Worm (Caenorhabditis elegans) whole organism, midembryonic: Measurements from ENCODE around the gene spp-9.

Experiments
- T22C8.4 ChIP-seq: fragments of 200-800 bp; sonication (Bioruptor generic); IDR thresholded peaks from 2 replicates; pipeline ENCODE4 v1.3.6; 2022; ENCODE audit warnings: missing genetic modification characterization, missing compliant biosample characterization
- cog-1 ChIP-seq: sonication (generic microtip); optimal IDR thresholded peaks from 2 replicates; lab custom pipeline; 2016; ENCODE audit warnings: missing genetic modification characterization, missing compliant biosample characterization
- tab-1 ChIP-seq: fragments of 200-800 bp; sonication (Bioruptor generic); IDR thresholded peaks from 2 replicates; pipeline ENCODE4 v1.3.6; 2022; ENCODE audit warnings: missing genetic modification characterization, missing compliant biosample characterization
- ztf-23 ChIP-seq: fragments of 200-800 bp; sonication (Bioruptor generic); IDR thresholded peaks from 2 replicates; pipeline ENCODE4 v1.3.6; 2022; ENCODE audit warnings: missing genetic modification reagents, missing genetic modification characterization, missing compliant biosample characterization
- ztf-29 ChIP-seq: fragments of 200-800 bp; sonication (Bioruptor generic); IDR thresholded peaks from 2 replicates; pipeline ENCODE4 v1.3.6; 2022; ENCODE audit warnings: missing genetic modification reagents, missing genetic modification characterization, missing compliant biosample characterization

- no peak for TF ChIP-seq ztf-23 (GFP tag; lab: Robert Waterston, UW)
- no peak for TF ChIP-seq ztf-29
- no peak for TF ChIP-seq cog-1 (tag; lab: Kevin White, UChicago)
- TF ChIP-seq T22C8.4 (GFP tag; lab: Robert Waterston, UW), result no peak
- no peak for TF ChIP-seq tab-1 (GFP tag; lab: Robert Waterston, UW)
Observed at ce11 chrX:11500589-11500988, 13.0 kb downstream of the spp-9 start.
